Fruit fly (Drosophila melanogaster) whole organism: ENCODE measurements around the gene Edg78E.

ENCODE experiments used
- CG8478 ChIP-seq: fragments of >200 bp; optimal IDR thresholded peaks from 2 replicates; lab custom pipeline; 2018; ENCODE audit warnings: inconsistent platforms
- Dll ChIP-seq: fragments of >200 bp; optimal IDR thresholded peaks from 2 replicates; lab custom pipeline; 2017
- EcR ChIP-seq, 2 experiments: fragments of >200 bp; optimal IDR thresholded peaks; 2 replicates each; lab custom pipeline; 2017; ENCODE audit warnings: missing biosample characterization in 2 of 2, missing genetic modification characterization in 2 of 2, missing genetic modification reagents in 2 of 2
- pan ChIP-seq: fragments of >200 bp; optimal IDR thresholded peaks from 2 replicates; lab custom pipeline; 2017
- psq ChIP-seq: fragments of >200 bp; optimal IDR thresholded peaks from 2 replicates; lab custom pipeline; 2017
- usp ChIP-seq: fragments of >200 bp; optimal IDR thresholded peaks from 2 replicates; lab custom pipeline; 2017; ENCODE audit warnings: missing biosample characterization, missing genetic modification characterization, mixed read lengths

Gene Edg78E

DNA sequence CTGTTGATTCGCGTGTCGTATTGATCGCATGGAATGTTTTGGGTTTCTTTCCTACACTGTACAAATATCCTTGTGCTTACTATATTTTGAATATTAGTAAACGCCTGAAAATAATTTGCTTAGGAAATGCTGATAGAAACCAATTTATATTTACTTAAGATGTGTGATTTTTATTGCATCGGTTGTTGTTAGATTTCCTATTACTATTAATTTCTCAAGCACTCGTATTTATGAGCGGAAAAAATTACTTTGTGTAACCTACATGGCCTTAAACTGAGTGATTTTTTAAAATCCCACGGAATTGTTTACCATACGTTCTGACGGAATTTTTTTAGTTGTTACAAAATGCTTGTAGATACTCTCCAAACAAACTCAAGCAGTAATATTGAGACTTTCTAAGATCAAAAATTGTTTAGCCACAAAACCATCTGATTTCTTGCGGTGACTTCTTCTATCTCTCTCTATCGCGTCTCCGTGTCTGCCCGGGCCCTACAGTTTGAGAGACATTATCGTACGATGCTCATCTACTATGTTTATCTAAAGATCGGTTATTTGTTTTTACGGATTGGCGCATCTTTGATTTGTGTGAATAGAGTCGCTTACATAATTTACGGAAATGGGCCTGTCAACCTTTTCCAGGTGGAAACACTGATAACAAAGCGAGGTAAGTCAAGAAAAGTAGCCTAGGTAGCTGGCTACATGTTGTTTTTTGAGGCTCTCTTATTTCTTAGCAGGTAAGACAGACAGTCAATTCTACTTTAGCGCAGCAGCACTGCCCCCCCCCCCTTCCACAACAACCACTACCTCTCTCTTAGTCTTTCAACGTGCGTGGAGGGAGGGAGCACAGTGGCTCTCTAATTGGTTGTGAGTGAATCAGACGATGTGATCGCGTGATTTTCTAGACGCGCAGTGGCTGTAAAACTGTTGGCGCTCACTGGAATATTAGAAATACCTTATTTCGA is 21.0 kb downstream of the Edg78E start:
- TF ChIP-seq usp (no peak), psq (lab: Kevin White, UChicago) (no peak), Dll (no peak), pan (lab: Kevin White, UChicago) (no peak), EcR (GFP tag; optimal IDR thresholded peaks at IDR 0.05; lab: Kevin White, UChicago) (no peak), CG8478 (lab: Kevin White, UChicago) (no peak)

DNA sequence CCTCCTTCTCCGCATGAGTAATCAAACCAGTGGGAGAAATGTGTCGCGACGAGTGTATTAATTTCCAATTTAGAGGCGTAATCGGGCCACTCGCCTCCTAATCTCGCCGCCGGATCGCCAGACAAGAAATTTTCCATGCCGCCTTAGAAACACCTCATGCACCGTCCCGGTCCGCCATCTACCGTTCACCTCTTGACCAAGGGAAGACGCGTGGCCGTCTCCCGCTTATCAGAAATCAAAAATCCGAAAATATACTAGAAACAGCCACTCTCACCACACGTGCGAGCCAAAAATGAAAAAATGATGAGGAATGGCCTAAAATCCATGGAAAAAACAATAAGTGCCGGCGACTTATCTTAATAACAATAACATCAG is 21.7 kb downstream of the Edg78E start:
- TF ChIP-seq psq (lab: Kevin White, UChicago): no peak
- TF ChIP-seq usp: no peak
- no peak for TF ChIP-seq pan (lab: Kevin White, UChicago)
- no peak for TF ChIP-seq CG8478 (lab: Kevin White, UChicago)
- TF ChIP-seq Dll: no peak
- no peak for TF ChIP-seq EcR (GFP tag; optimal IDR thresholded peaks at IDR 0.05; lab: Kevin White, UChicago)

DNA sequence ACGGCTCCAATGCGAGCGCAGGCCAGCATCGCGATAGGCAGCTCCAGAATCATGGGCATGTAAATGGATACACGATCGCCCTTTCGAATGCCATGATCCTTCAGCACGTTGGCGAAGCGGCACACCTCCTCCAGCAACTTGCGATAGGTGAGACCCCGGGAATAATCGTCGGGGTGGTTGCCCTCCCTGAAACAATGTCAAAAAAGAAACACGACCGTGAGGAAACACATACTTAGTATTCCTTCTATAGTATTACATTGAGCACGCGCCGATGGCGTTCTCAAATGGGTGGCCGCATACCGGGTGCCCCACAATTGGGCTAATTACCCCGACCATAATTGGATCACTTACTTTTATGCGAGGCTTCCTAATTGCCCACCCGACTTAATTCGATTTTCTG is 24.1 kb downstream of the Edg78E start:
- TF ChIP-seq usp: no peak
- no peak for TF ChIP-seq psq (lab: Kevin White, UChicago)
- TF ChIP-seq EcR (GFP tag; optimal IDR thresholded peaks at IDR 0.05; lab: Kevin White, UChicago): no peak
- no peak for TF ChIP-seq Dll

DNA sequence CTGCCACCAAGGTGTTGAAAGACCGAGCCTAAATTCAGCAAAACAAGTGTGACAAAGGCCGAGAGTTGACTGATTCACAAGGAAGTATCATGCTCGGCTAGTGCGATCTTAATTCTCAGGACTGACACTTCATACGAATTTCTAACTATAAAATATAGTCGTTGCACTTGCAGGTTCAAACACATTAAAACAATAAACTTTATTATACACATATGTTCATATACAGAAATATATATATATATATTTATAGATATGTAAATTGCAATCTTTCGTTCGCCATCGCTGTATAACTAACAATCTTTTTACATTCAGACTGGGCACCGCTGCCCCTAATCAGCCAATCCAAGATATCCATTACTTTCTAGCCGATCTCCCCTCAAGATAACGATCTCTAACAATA is 27.1 kb downstream of the Edg78E start, which contains the start of gene CG9389:
Gene CG9389 (minus strand): TSS at position 101 of the 400 bp plus-strand sequence.
- TF ChIP-seq usp (no peak), CG8478 (lab: Kevin White, UChicago) (no peak), Dll (no peak), pan (lab: Kevin White, UChicago) (no peak), psq (lab: Kevin White, UChicago) (no peak), EcR (GFP tag; optimal IDR thresholded peaks at IDR 0.05; lab: Kevin White, UChicago) (no peak)

DNA sequence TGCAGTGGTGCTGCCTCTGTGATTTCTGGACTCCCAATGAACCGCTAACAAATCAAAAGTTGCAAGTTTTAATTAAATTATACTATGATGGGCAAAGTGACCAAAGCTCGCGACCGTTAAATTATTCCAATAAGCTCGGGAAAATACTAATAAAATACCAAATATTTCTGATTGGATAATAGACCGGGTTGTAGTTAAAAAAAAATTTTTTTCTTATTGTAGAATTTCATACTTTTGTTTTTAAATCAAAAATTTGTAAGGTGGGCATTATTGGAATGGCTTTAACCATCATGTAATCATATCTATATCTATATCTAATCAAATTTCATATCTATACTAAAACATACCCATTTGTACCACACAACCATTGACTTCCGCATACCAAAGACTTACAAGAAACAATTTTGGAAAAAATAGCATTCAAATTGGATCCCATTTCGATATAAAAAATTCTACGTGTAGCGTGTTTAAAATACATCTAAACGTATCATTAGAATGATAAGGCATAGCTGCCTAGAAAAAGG is 29.7 kb downstream of the Edg78E start, which contains the start of gene CG9391:
Gene CG9391 (minus strand): TSS at position 474 of the 524 bp plus-strand sequence.
- TF ChIP-seq psq (lab: Kevin White, UChicago) (no peak), Dll (no peak), usp (no peak)

DNA sequence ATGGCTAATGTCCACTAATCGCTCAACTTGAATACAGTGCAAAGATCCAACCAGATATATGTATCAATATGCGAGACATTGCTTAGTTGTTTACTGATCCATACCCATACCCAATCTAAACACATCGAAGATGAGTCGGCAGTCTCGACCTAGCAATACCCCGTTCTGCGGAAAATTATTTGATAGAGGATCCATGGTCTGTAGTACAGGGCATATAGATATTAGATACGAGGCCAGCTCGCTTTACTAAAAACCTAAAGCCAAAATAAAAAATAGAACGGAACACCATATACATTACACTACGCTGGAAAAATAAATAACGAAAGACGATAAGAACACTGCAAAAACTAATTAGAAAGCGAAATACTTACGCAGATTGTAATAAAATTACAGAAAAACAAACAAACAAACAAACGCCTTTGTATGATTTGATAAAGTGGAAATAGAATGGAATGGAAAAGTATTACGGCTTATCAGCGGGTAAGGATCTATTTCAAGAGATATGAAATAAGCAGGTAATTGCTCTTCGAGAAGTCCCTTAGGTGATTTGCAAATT is 31.4 kb downstream of the Edg78E start:
- TF ChIP-seq Dll (no peak), usp (no peak), psq (lab: Kevin White, UChicago) (no peak), EcR (GFP tag; optimal IDR thresholded peaks at IDR 0.05; lab: Kevin White, UChicago) (no peak), pan (lab: Kevin White, UChicago) (no peak)

DNA sequence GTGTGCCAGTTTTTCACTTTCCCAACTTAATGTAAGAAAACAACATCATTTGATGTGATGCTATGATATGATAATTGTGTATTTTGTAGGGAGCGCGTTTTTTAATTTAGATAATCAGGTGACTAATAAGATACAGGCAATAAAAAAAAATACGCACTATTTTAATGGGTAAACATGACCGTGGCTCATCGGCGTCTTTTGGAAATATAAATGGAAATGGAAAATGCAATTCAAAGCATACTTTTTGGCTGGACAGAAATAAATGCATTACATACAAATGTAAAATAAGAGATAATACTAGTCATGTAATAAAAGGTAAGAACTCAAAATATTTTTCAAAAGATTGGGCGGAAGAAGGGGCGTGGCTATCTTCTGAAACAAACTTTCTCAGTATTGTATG is 35.2 kb downstream of the Edg78E start:
- TF ChIP-seq psq (lab: Kevin White, UChicago) (no peak), usp (no peak), pan (lab: Kevin White, UChicago) (no peak), Dll (no peak), EcR (GFP tag; optimal IDR thresholded peaks at IDR 0.05; lab: Kevin White, UChicago) (no peak), CG8478 (lab: Kevin White, UChicago) (no peak)

DNA sequence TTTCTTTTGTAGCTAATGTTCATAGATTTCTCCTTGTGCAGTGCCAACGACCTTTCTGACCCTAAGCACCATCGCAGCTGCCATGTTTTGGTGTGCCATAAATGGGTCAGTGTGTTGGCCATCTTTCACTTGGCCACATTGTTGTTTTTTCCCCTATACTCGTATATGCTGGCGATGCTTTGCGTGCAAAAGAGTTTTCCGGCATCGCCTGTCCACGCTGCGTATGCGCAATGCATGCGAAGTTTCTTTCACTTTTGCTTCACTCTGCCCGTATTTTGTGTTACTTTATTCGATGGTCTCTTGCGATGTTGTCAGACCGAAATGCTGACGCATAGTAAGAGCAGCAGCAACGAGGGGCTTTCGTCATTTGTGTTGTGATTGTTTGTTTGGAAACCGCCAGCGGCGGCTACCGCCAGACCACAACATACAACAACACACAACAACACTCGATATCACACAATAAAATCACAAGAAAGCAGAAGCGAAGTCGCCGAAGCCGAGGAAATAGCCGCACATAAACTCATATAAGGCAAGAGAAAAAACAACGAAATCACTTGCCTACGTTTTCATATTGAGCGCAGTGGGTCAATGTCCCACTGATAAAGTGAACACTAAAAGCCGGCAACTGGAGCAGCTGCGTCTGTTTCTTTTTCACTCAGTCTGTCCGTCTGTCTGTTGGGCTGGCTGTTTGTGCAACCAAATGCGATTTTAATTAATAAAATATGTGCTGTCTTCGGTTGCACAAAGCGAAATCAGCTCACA is 36.0 kb downstream of the Edg78E start:
- peak in 1 of 2 experiments; percentile 17 for TF ChIP-seq EcR (GFP tag; optimal IDR thresholded peaks at IDR 0.05; lab: Kevin White, UChicago)
- TF ChIP-seq pan (lab: Kevin White, UChicago): no peak

DNA sequence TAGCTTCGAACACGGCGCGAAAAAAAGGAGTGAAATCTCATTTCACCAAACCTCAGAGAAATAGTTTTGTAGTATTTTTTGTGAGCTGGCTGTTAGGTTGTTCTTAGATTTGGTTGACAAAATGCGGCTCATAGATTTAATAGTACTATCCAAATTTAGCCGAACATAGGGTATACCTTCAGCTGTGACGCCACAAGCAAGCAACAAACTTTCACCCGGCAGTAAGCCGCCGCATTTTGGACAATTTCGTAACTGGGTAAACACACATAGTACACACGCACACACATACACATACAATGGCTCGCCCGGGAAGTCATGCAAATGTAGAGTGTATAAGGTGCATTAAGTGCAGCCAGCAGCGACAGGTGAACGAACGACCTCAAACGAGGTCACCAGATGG is 38.3 kb downstream of the Edg78E start:
- TF ChIP-seq EcR (GFP tag; optimal IDR thresholded peaks at IDR 0.05; lab: Kevin White, UChicago) (peak in 1 of 2 experiments; percentile 62), psq (lab: Kevin White, UChicago) (no peak)

DNA sequence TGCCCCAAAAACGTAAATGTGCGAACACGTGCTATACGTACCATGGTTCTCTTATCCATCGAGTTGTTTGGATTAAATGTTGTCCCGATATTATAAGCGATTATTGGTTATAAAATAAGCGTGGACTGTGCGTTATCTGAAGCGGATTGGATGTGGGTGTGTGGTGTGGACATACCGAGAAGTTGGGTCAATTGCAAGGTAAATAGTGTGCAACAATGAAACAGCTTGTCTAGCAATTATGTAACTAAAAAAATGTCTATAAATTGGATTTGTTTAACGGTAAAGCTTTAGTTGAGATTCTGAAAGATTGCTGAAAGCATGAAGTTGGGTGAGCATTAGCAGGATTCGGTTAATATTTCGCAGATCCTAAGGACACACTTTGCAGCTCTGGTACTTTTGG is 39.9 kb downstream of the Edg78E start, which contains the start of gene CG43218:
Gene CG43218 (plus strand): TSS at position 290 of the 400 bp plus-strand sequence.
- TF ChIP-seq CG8478 (lab: Kevin White, UChicago) (no peak), psq (lab: Kevin White, UChicago) (no peak), Dll (no peak), EcR (GFP tag; optimal IDR thresholded peaks at IDR 0.05; lab: Kevin White, UChicago) (no peak), usp (no peak), pan (lab: Kevin White, UChicago) (no peak)

DNA sequence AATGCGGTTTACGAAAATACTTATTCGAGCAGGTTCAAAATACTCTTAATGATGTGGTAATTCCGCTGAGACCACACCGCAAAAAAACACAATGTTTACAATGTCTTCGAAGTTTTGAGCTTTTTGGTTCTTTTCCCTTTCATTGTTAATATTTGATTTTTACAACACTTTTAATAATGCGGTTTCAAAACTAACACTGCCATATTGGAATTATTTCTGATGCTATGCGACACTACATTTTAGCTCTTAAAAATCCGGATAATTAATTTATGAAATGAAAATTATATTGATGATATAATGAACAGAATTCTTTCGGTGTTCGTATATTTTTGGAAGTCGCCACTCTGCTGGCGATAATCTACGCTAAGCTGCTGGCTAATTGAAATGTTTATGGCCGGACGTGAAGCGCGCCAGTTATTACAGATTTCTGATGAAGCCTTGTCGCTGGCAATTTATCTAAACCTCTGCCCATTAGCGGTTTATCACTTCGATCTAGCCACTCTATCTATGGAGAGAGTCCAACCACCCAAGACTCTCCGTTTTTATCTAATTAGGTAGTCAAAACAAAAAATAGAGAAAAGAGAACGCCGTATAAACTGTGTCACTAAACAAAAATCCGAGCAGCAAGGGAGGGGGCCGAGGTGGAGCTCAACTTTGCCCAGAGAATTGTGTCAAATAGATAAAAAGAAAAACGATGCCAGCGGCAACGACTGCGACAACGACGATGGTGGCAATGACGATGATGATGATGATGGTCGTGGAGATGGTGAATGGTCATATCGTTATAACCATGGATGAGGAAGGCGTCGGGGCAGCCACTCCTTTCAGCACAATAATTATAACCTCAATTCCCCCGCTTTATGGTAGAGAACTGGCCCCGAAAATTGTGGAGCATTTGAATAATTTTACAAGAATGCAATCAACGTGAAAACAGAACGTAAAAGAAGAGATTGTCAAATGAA is 41.3 kb downstream of the Edg78E start:
- TF ChIP-seq usp (no peak), EcR (GFP tag; optimal IDR thresholded peaks at IDR 0.05; lab: Kevin White, UChicago) (no peak), psq (lab: Kevin White, UChicago) (no peak), CG8478 (lab: Kevin White, UChicago) (no peak), Dll (no peak), pan (lab: Kevin White, UChicago) (no peak)
